Fruit fly (Drosophila melanogaster) whole organism, embryonic: ENCODE data around the gene drl.

ENCODE experiments used
- ATbp ChIP-seq: fragments of 200-800 bp; sonication (Bioruptor generic); optimal IDR thresholded peaks from 2 replicates; lab custom pipeline; 2017; ENCODE audit warnings: missing biosample characterization, mild to moderate bottlenecking, missing genetic modification characterization, missing genetic modification reagents
- Atf6 ChIP-seq: fragments of 200-800 bp; sonication (Bioruptor generic); IDR thresholded peaks from 2 replicates; pipeline ENCODE4 v1.3.6; 2022; ENCODE audit warnings: missing biosample characterization, missing genetic modification characterization
- CG10366 ChIP-seq: fragments of 200-800 bp; sonication (Bioruptor generic); IDR thresholded peaks from 2 replicates; pipeline ENCODE4 v1.3.6; 2022; ENCODE audit warnings: missing biosample characterization, missing genetic modification characterization
- CG10654 ChIP-seq: fragments of 200-800 bp; sonication (Bioruptor generic); optimal IDR thresholded peaks from 2 replicates; lab custom pipeline; 2016; ENCODE audit warnings: missing biosample characterization, missing genetic modification characterization
- CG11247 ChIP-seq: fragments of 200-800 bp; sonication (Bioruptor generic); IDR thresholded peaks from 2 replicates; pipeline ENCODE4 v1.3.6; 2022; ENCODE audit warnings: missing biosample characterization, missing genetic modification characterization
- CG11560 ChIP-seq: fragments of 200-800 bp; sonication (Bioruptor generic); IDR thresholded peaks from 3 replicates; pipeline ENCODE4 v1.3.6; 2022; ENCODE audit warnings: missing biosample characterization, missing genetic modification characterization
- CG12236 ChIP-seq: fragments of 200-800 bp; sonication (Bioruptor generic); optimal IDR thresholded peaks from 2 replicates; lab custom pipeline; 2016; ENCODE audit warnings: missing biosample characterization, missing genetic modification characterization
- CG1233 ChIP-seq: fragments of 200-800 bp; sonication (Bioruptor generic); optimal IDR thresholded peaks from 4 replicates; lab custom pipeline; 2018; ENCODE audit warnings: missing biosample characterization, mild to moderate bottlenecking, missing genetic modification characterization
- CG13287 ChIP-seq: fragments of 200-800 bp; sonication (Bioruptor generic); IDR thresholded peaks from 2 replicates; pipeline ENCODE4 v1.3.6; 2022; ENCODE audit warnings: missing biosample characterization, missing genetic modification characterization; ENCODE audit not compliant: partially characterized antibody
- CG13624 ChIP-seq: fragments of 200-800 bp; sonication (Bioruptor generic); optimal IDR thresholded peaks from 2 replicates; lab custom pipeline; 2016; ENCODE audit warnings: missing biosample characterization, missing genetic modification characterization
- CG1529 ChIP-seq: fragments of 200-800 bp; sonication (Bioruptor generic); optimal IDR thresholded peaks from 3 replicates; lab custom pipeline; 2018; ENCODE audit warnings: missing biosample characterization, missing genetic modification characterization
- CG15514 ChIP-seq: fragments of 200-800 bp; sonication (Bioruptor generic); optimal IDR thresholded peaks from 3 replicates; lab custom pipeline; 2017; ENCODE audit warnings: missing biosample characterization, missing genetic modification characterization, mild to moderate bottlenecking, moderate library complexity, missing genetic modification reagents
- CG15696 ChIP-seq: fragments of 200-800 bp; sonication (Bioruptor generic); optimal IDR thresholded peaks from 2 replicates; lab custom pipeline; 2019; ENCODE audit warnings: missing biosample characterization, mild to moderate bottlenecking, missing genetic modification characterization, moderate library complexity
- CG17829 ChIP-seq: fragments of 200-800 bp; optimal IDR thresholded peaks from 2 replicates; lab custom pipeline; 2019; ENCODE audit warnings: missing biosample characterization, mild to moderate bottlenecking, missing genetic modification characterization, moderate library complexity
- CG2116 ChIP-seq: fragments of 200-800 bp; sonication (Bioruptor generic); optimal IDR thresholded peaks from 3 replicates; lab custom pipeline; 2018; ENCODE audit warnings: missing biosample characterization, mild to moderate bottlenecking, missing genetic modification characterization
- CG2875 ChIP-seq: fragments of 200-800 bp; sonication (Bioruptor generic); optimal IDR thresholded peaks from 2 replicates; lab custom pipeline; 2017; ENCODE audit warnings: missing biosample characterization, mild to moderate bottlenecking, missing genetic modification characterization, missing genetic modification reagents
- CG31224 ChIP-seq: fragments of 200-800 bp; sonication (Bioruptor generic); IDR thresholded peaks from 2 replicates; pipeline ENCODE4 v1.3.6; 2022; ENCODE audit warnings: missing biosample characterization, missing genetic modification characterization
- CG32767 ChIP-seq: fragments of 200-800 bp; sonication (Bioruptor generic); IDR thresholded peaks from 2 replicates; pipeline ENCODE4 v1.3.6; 2022; ENCODE audit warnings: missing biosample characterization, missing genetic modification characterization
- CG34224 ChIP-seq: fragments of 200-800 bp; sonication (Bioruptor generic); IDR thresholded peaks from 3 replicates; pipeline ENCODE4 v1.3.6; 2022; ENCODE audit warnings: missing biosample characterization, missing genetic modification characterization; ENCODE audit not compliant: partially characterized antibody
- CG6689 ChIP-seq: fragments of 200-800 bp; sonication (Bioruptor generic); IDR thresholded peaks from 2 replicates; pipeline ENCODE4 v1.3.6; 2022; ENCODE audit warnings: missing biosample characterization, missing genetic modification characterization
- CG7372 ChIP-seq: fragments of 200-800 bp; sonication (Bioruptor generic); IDR thresholded peaks from 2 replicates; pipeline ENCODE4 v1.3.6; 2022; ENCODE audit warnings: missing biosample characterization, missing genetic modification characterization
- CG8089 ChIP-seq: fragments of 200-800 bp; sonication (Bioruptor generic); optimal IDR thresholded peaks from 3 replicates; lab custom pipeline; 2016; ENCODE audit warnings: missing biosample characterization, missing genetic modification characterization
- CG9727 ChIP-seq: fragments of 200-800 bp; sonication (Bioruptor generic); optimal IDR thresholded peaks from 3 replicates; lab custom pipeline; 2017; ENCODE audit warnings: missing biosample characterization, mild to moderate bottlenecking, missing genetic modification characterization
- Dbx ChIP-seq: fragments of 200-800 bp; sonication (Bioruptor generic); IDR thresholded peaks from 3 replicates; pipeline ENCODE4 v1.3.6; 2022; ENCODE audit warnings: missing biosample characterization, missing genetic modification characterization
- Eip74EF ChIP-seq, 2 experiments: fragments of 200-800 bp in 1 of 2; fragments of >200 bp in 1 of 2; sonication (Bioruptor generic) in 1 of 2; optimal IDR thresholded peaks; 2 replicates each; lab custom pipeline; 2017 to 2019; ENCODE audit warnings: missing biosample characterization in 2 of 2, missing genetic modification characterization in 2 of 2, mild to moderate bottlenecking in 1 of 2, moderate library complexity in 1 of 2
- Fer1 ChIP-seq: fragments of 200-800 bp; sonication (Bioruptor generic); optimal IDR thresholded peaks from 2 replicates; lab custom pipeline; 2017; ENCODE audit warnings: missing biosample characterization, mild to moderate bottlenecking, missing genetic modification characterization
- HLH54F ChIP-seq: fragments of 200-800 bp; sonication (Bioruptor generic); optimal IDR thresholded peaks from 3 replicates; lab custom pipeline; 2016; ENCODE audit warnings: missing biosample characterization, missing genetic modification characterization
- HmgD ChIP-seq: fragments of 200-800 bp; sonication (Bioruptor generic); optimal IDR thresholded peaks from 3 replicates; lab custom pipeline; 2016; ENCODE audit warnings: missing biosample characterization, missing genetic modification characterization
- Hr78 ChIP-seq, 2 experiments: fragments of 200-800 bp in 1 of 2; fragments of >200 bp in 1 of 2; sonication (Bioruptor generic) in 1 of 2; optimal IDR thresholded peaks; 2 replicates each; lab custom pipeline; 2017 to 2019; ENCODE audit warnings: missing biosample characterization in 2 of 2, missing genetic modification characterization in 2 of 2, mild to moderate bottlenecking in 1 of 2, moderate library complexity in 1 of 2
- Hsf ChIP-seq: fragments of 200-800 bp; sonication (Bioruptor generic); optimal IDR thresholded peaks from 3 replicates; lab custom pipeline; 2016; ENCODE audit warnings: missing biosample characterization, missing genetic modification characterization
- Mes4 ChIP-seq: fragments of 200-800 bp; sonication (Bioruptor generic); optimal IDR thresholded peaks from 2 replicates; lab custom pipeline; 2016; ENCODE audit warnings: missing biosample characterization, missing genetic modification characterization
- NC2β ChIP-seq: fragments of 200-800 bp; sonication (Bioruptor generic); optimal IDR thresholded peaks from 2 replicates; lab custom pipeline; 2016; ENCODE audit warnings: missing biosample characterization, missing genetic modification characterization
- Rfx ChIP-seq: fragments of 200-800 bp; sonication (Bioruptor generic); IDR thresholded peaks from 2 replicates; pipeline ENCODE4 v1.3.6; 2022; ENCODE audit warnings: missing biosample characterization, missing genetic modification characterization
- Taf1 ChIP-seq: fragments of 200-800 bp; sonication (Bioruptor generic); IDR thresholded peaks from 2 replicates; pipeline ENCODE4 v1.3.6; 2022; ENCODE audit warnings: missing biosample characterization, missing genetic modification characterization
- abd-A ChIP-seq: fragments of 200-800 bp; sonication (Bioruptor generic); optimal IDR thresholded peaks from 3 replicates; lab custom pipeline; 2019; ENCODE audit warnings: missing biosample characterization, mild to moderate bottlenecking, missing genetic modification characterization, moderate library complexity
- ara ChIP-seq: fragments of 200-800 bp; sonication (Bioruptor generic); IDR thresholded peaks from 2 replicates; pipeline ENCODE4 v1.3.6; 2022; ENCODE audit warnings: missing biosample characterization, missing genetic modification characterization
- bbx ChIP-seq: fragments of 200-800 bp; sonication (Bioruptor generic); IDR thresholded peaks from 2 replicates; pipeline ENCODE4 v1.3.6; 2022; ENCODE audit warnings: missing biosample characterization, missing genetic modification characterization; ENCODE audit not compliant: partially characterized antibody
- bsh ChIP-seq, 2 experiments: fragments of 200-800 bp; sonication (Bioruptor generic); optimal IDR thresholded peaks; 2 replicates each; lab custom pipeline; 2017 to 2018; ENCODE audit warnings: mild to moderate bottlenecking in 2 of 2, missing biosample characterization in 2 of 2, missing genetic modification characterization in 2 of 2, moderate library complexity in 1 of 2
- chn ChIP-seq: fragments of 200-800 bp; sonication (Bioruptor generic); optimal IDR thresholded peaks from 2 replicates; lab custom pipeline; 2016; ENCODE audit warnings: missing biosample characterization, missing genetic modification characterization
- fd96Cb ChIP-seq: fragments of 200-800 bp; sonication (Bioruptor generic); optimal IDR thresholded peaks from 2 replicates; lab custom pipeline; 2018; ENCODE audit warnings: missing biosample characterization, mild to moderate bottlenecking, missing genetic modification characterization, moderate library complexity
- ftz-f1 ChIP-seq: fragments of 200-800 bp; sonication (Bioruptor generic); optimal IDR thresholded peaks from 2 replicates; lab custom pipeline; 2016; ENCODE audit warnings: missing biosample characterization, missing genetic modification characterization
- gce ChIP-seq: fragments of 200-800 bp; sonication (Bioruptor generic); IDR thresholded peaks from 3 replicates; pipeline ENCODE4 v1.3.6; 2022; ENCODE audit warnings: missing biosample characterization, missing genetic modification characterization
- gcm ChIP-seq: fragments of 200-800 bp; sonication (Bioruptor generic); optimal IDR thresholded peaks from 2 replicates; lab custom pipeline; 2019; ENCODE audit warnings: missing biosample characterization, mild to moderate bottlenecking, missing genetic modification characterization, moderate library complexity
- gsb-n ChIP-seq: fragments of 200-800 bp; sonication (Bioruptor generic); optimal IDR thresholded peaks from 3 replicates; lab custom pipeline; 2018; ENCODE audit warnings: missing biosample characterization, mild to moderate bottlenecking, missing genetic modification characterization
- her ChIP-seq: fragments of 200-800 bp; sonication (Bioruptor generic); optimal IDR thresholded peaks from 2 replicates; lab custom pipeline; 2016; ENCODE audit warnings: missing biosample characterization, missing genetic modification characterization
- lilli ChIP-seq: fragments of 200-800 bp; sonication (Bioruptor generic); optimal IDR thresholded peaks from 3 replicates; lab custom pipeline; 2016; ENCODE audit warnings: missing biosample characterization, missing genetic modification characterization
- pan ChIP-seq, 4 experiments: fragments of >200 bp in 3 of 4; fragments of 200-800 bp in 1 of 4; sonication (Bioruptor generic) in 1 of 4; optimal IDR thresholded peaks in 3 of 4; IDR thresholded peaks in 1 of 4; 2 replicates each; pipeline versions ENCODE4 v1.3.6 to Lab custom; 2017 to 2022; ENCODE audit warnings: missing biosample characterization in 2 of 4, missing genetic modification characterization in 2 of 4, mixed read lengths in 1 of 4
- seq ChIP-seq: fragments of 200-800 bp; sonication (Bioruptor generic); IDR thresholded peaks from 2 replicates; pipeline ENCODE4 v1.3.6; 2022; ENCODE audit warnings: missing biosample characterization, missing genetic modification characterization
- tap ChIP-seq: fragments of 200-800 bp; optimal IDR thresholded peaks from 3 replicates; lab custom pipeline; 2019; ENCODE audit warnings: missing biosample characterization, mild to moderate bottlenecking, missing genetic modification characterization, moderate library complexity
- zf30C ChIP-seq: fragments of 200-800 bp; sonication (Bioruptor generic); optimal IDR thresholded peaks from 3 replicates; lab custom pipeline; 2018; ENCODE audit warnings: missing biosample characterization, mild to moderate bottlenecking, missing genetic modification characterization

drl gene

dm6 chr2L:19233300-19233699 is 43.2 kb downstream of the drl start (continued):
- peak; percentile 7 for TF ChIP-seq CG15514 (GFP tag; lab: Kevin White, UChicago)
- TF ChIP-seq ATbp: peak; percentile 17
- no peak for TF ChIP-seq gsb-n (tag; lab: Kevin White, UChicago)
- TF ChIP-seq seq (GFP tag; lab: Robert Waterston, UW): 0 out of 2 replicates have a peak, but pooled peaks have one; percentile 36
- peak; percentile 34 for TF ChIP-seq Fer1 (GFP tag; lab: Kevin White, UChicago)
- no peak for TF ChIP-seq HmgD (GFP tag; lab: Kevin White, UChicago)
- no peak for TF ChIP-seq CG11560 (tag; lab: Robert Waterston, UW)
- 0 out of 2 replicates have a peak, but pooled peaks have one; percentile 10 for TF ChIP-seq Atf6 (GFP tag; lab: Robert Waterston, UW)
- peak; percentile 16 for TF ChIP-seq HLH54F
- no peak for TF ChIP-seq Hr78 (GFP tag; optimal IDR thresholded peaks at IDR 0.05; lab: Kevin White, UChicago)
- no peak for TF ChIP-seq CG12236 (GFP tag; lab: Kevin White, UChicago)
- peak; percentile 13 for TF ChIP-seq CG1233
- no peak for TF ChIP-seq abd-A (tag; lab: Kevin White, UChicago)
- TF ChIP-seq fd96Cb: peak; percentile 19
- TF ChIP-seq bsh (GFP tag; optimal IDR thresholded peaks at IDR 0.05; lab: Kevin White, UChicago): peak in 1 of 2 experiments; percentile 11
- no peak for TF ChIP-seq pan (optimal IDR thresholded peaks at IDR 0.05; lab: Kevin White, UChicago)
- TF ChIP-seq pan (GFP tag; optimal IDR thresholded peaks at IDR 0.05 in 1 of 2, IDR thresholded peaks at IDR 0.05 in 1 of 2): no peak
- peak; percentile 17 for TF ChIP-seq CG17829
- no peak for TF ChIP-seq CG8089 (GFP tag; lab: Kevin White, UChicago)
- TF ChIP-seq CG32767: no peak; the same call in 1 of the 2 replicates
- no peak for TF ChIP-seq CG31224
- TF ChIP-seq her (GFP tag; lab: Kevin White, UChicago): no peak
- no peak for TF ChIP-seq Taf1
- TF ChIP-seq CG2116: no peak
- TF ChIP-seq NC2β: no peak
- TF ChIP-seq lilli (GFP tag; lab: Kevin White, UChicago): peak; percentile 15
- peak; percentile 46; the same call in 1 of the 2 replicates for TF ChIP-seq Rfx (GFP tag; lab: Robert Waterston, UW)
- TF ChIP-seq Eip74EF (GFP tag; optimal IDR thresholded peaks at IDR 0.05; lab: Kevin White, UChicago): no peak
- no peak for TF ChIP-seq CG13287 (GFP tag; lab: Robert Waterston, UW)
- TF ChIP-seq CG1529 (GFP tag; lab: Kevin White, UChicago): no peak
- TF ChIP-seq Hsf (GFP tag; lab: Kevin White, UChicago): no peak
- no peak for TF ChIP-seq CG34224 (GFP tag; lab: Robert Waterston, UW)
- TF ChIP-seq gce (GFP tag; lab: Robert Waterston, UW): no peak
- TF ChIP-seq zf30C: peak; percentile 62
- no peak for TF ChIP-seq tap
- no peak for TF ChIP-seq CG2875 (GFP tag; lab: Kevin White, UChicago)
- peak; percentile 5 for TF ChIP-seq gcm (GFP tag; lab: Kevin White, UChicago)
- TF ChIP-seq CG7372: no peak
- TF ChIP-seq CG15696 (tag; lab: Kevin White, UChicago): peak; percentile 56
- TF ChIP-seq ftz-f1 (GFP tag; lab: Kevin White, UChicago): no peak
- TF ChIP-seq CG10366 (GFP tag; lab: Robert Waterston, UW): no peak; the same call in 1 of the 2 replicates
- TF ChIP-seq chn (GFP tag; lab: Kevin White, UChicago): peak; percentile 53
- no peak for TF ChIP-seq bbx (GFP tag; lab: Robert Waterston, UW)
- TF ChIP-seq Mes4 (GFP tag; lab: Kevin White, UChicago): no peak
- no peak for TF ChIP-seq CG11247 (GFP tag; lab: Robert Waterston, UW)
- TF ChIP-seq ara: 0 out of 2 replicates have a peak, but pooled peaks have one; percentile 24
- TF ChIP-seq CG6689 (GFP tag; lab: Robert Waterston, UW): 0 out of 2 replicates have a peak, but pooled peaks have one; percentile 22
- TF ChIP-seq CG13624: peak; percentile 25
- peak; percentile 65 for TF ChIP-seq Dbx (GFP tag; lab: Robert Waterston, UW)
- TF ChIP-seq CG9727 (GFP tag; lab: Kevin White, UChicago): peak; percentile 53
- TF ChIP-seq CG10654 (GFP tag; lab: Kevin White, UChicago): no peak
